Worm (Caenorhabditis elegans): Measurements from ENCODE around the gene hcp-2.

DNA sequence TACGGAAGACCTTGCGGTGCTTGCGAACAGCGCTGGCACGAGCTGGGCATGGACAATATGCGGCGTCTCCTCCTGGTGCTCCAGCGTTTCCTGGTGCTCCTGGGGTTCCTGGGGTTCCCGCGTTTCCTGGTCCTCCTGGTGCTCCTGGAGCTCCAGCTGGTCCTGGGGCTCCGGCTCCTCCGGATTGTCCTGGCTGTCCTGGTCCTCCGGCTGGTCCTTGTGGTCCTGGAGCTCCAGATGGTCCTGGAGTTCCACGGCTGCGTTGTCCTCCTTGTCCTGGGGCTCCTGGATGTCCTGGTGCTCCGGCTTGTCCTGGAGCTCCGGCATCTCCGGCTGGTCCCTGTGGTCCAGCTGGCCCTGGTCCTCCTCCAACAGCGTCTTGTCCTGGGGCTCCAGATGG lies 13.3 kb upstream of the hcp-2 start:
- no peak for TF ChIP-seq flt-1 (GFP tag; IDR thresholded peaks at IDR 0.05)
- no peak for TF ChIP-seq ztf-29 (GFP tag; IDR thresholded peaks at IDR 0.05)
- TF ChIP-seq cog-1 (tag; optimal IDR thresholded peaks at IDR 0.05), result no peak
- no peak for TF ChIP-seq tab-1 (GFP tag; IDR thresholded peaks at IDR 0.05)
- TF ChIP-seq med-1 (GFP tag; optimal IDR thresholded peaks at IDR 0.05; ENCODE audit: insufficient read depth), result no peak
- TF ChIP-seq ref-1 (GFP tag; conservative IDR thresholded peaks at IDR 0.05), result no peak

All from whole organism, midembryonic.